Worm (Caenorhabditis elegans): ENCODE data around the gene arp-1.

ce11 chrII:15109844-15110243 is 10.3 kb upstream of the arp-1 start, which contains the start of gene Y53F4B.39:
- no peak for TF ChIP-seq dpl-1 (GFP tag; optimal IDR thresholded peaks at IDR 0.05)
- no peak for TF ChIP-seq skn-1 (tag; optimal IDR thresholded peaks at IDR 0.05)
- no peak for TF ChIP-seq mdl-1 (tag; optimal IDR thresholded peaks at IDR 0.05)
- no peak for TF ChIP-seq nhr-42 (GFP tag; IDR thresholded peaks at IDR 0.05)
- no peak for TF ChIP-seq zip-2 (tag; optimal IDR thresholded peaks at IDR 0.05)
- TF ChIP-seq nhr-6 (tag; optimal IDR thresholded peaks at IDR 0.05) = no peak

All from whole organism, L4 larva.